Worm (Caenorhabditis elegans) whole organism, L4/young adult: Measurements from ENCODE around the gene ule-3.

ENCODE experiments used
- W03F9.2 ChIP-seq: fragments of 150-350 bp; optimal IDR thresholded peaks from 2 replicates; lab custom pipeline; 2014; ENCODE audit warnings: missing biosample characterization, missing genetic modification characterization
- dao-5 ChIP-seq: sonication (generic microtip); optimal IDR thresholded peaks from 2 replicates; lab custom pipeline; 2016; ENCODE audit warnings: missing genotype, missing genetic modification characterization, moderate library complexity, missing compliant biosample characterization
- him-1 ChIP-seq: sonication (generic microtip); optimal IDR thresholded peaks from 2 replicates; lab custom pipeline; 2016; ENCODE audit warnings: missing genotype, missing genetic modification reagents, missing genetic modification characterization, missing compliant biosample characterization

DNA sequence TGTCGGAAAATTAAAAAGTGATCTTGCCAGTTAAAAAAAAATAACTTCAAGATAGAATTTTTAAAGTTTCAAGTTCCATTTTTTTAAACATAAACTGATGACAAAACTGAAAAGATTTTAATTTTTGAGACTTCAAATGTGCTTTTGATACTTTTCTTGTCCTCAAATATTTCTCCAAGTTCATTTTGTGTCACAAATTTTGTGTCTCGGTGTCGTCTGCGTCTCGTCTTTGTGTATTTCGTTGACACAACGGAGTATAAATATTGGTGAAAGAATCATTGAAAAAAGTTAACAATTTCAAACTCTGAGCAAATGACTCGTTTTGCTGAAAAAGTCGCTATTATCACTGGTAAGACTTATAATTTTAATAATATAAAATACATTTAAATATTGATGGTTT is 9.6 kb upstream of the ule-3 start, which contains the start of gene D1054.8:
- TF ChIP-seq him-1 (tag; lab: Kevin White, UChicago) (no peak), dao-5 (no peak), W03F9.2 (tag; lab: Kevin White, UChicago) (no peak)
